Fruit fly (Drosophila melanogaster) whole organism, prepupa: ENCODE data around the gene Chd64.
A peak's percentile ranks its signal among the peaks of the same experiment; 100 is the strongest.

Experiments
- Blimp-1 ChIP-seq: fragments of 200-800 bp; sonication (Bioruptor generic); optimal IDR thresholded peaks from 3 replicates; lab custom pipeline; 2017; ENCODE audit warnings: missing biosample characterization, missing genetic modification characterization, mild to moderate bottlenecking, moderate library complexity, missing genetic modification reagents
- CG10669 ChIP-seq: fragments of 200-800 bp; sonication (Bioruptor generic); optimal IDR thresholded peaks from 3 replicates; lab custom pipeline; 2018; ENCODE audit warnings: missing biosample characterization, mild to moderate bottlenecking, missing genetic modification characterization, moderate library complexity
- CG11762 ChIP-seq: fragments of 200-800 bp; sonication (Bioruptor generic); optimal IDR thresholded peaks from 3 replicates; lab custom pipeline; 2016; ENCODE audit warnings: missing biosample characterization, missing genetic modification characterization; ENCODE audit not compliant: insufficient read depth
- CG15336 ChIP-seq: fragments of 200-800 bp; sonication (Bioruptor generic); IDR thresholded peaks from 2 replicates; pipeline ENCODE4 v1.3.6; 2022; ENCODE audit warnings: missing biosample characterization, missing genetic modification characterization
- CG1621 ChIP-seq: fragments of 200-800 bp; sonication (Bioruptor generic); optimal IDR thresholded peaks from 3 replicates; lab custom pipeline; 2018; ENCODE audit warnings: missing biosample characterization, mild to moderate bottlenecking, missing genetic modification characterization
- CG16779 ChIP-seq: fragments of 200-800 bp; sonication (Bioruptor generic); optimal IDR thresholded peaks from 3 replicates; lab custom pipeline; 2017; ENCODE audit warnings: missing biosample characterization, mild to moderate bottlenecking, missing genetic modification characterization
- CG3032 ChIP-seq: fragments of 200-800 bp; optimal IDR thresholded peaks from 2 replicates; lab custom pipeline; 2019; ENCODE audit warnings: missing biosample characterization, mild to moderate bottlenecking, missing genetic modification characterization, moderate library complexity
- CG31627 ChIP-seq: fragments of 200-800 bp; sonication (Bioruptor generic); optimal IDR thresholded peaks from 3 replicates; lab custom pipeline; 2016; ENCODE audit warnings: missing biosample characterization, missing genetic modification characterization
- CG32006 ChIP-seq: fragments of 200-800 bp; sonication (Bioruptor generic); optimal IDR thresholded peaks from 3 replicates; lab custom pipeline; 2017; ENCODE audit warnings: missing biosample characterization, mild to moderate bottlenecking, missing genetic modification characterization
- CG34406 ChIP-seq: fragments of 200-800 bp; sonication (Bioruptor generic); optimal IDR thresholded peaks from 3 replicates; lab custom pipeline; 2016; ENCODE audit warnings: missing biosample characterization, missing genetic modification characterization
- CG3919 ChIP-seq: fragments of 200-800 bp; sonication (Bioruptor generic); optimal IDR thresholded peaks from 3 replicates; lab custom pipeline; 2016; ENCODE audit warnings: missing biosample characterization, missing genetic modification characterization
- CG4318 ChIP-seq: fragments of 200-800 bp; sonication (Bioruptor generic); optimal IDR thresholded peaks from 3 replicates; lab custom pipeline; 2017; ENCODE audit warnings: missing biosample characterization, mild to moderate bottlenecking, missing genetic modification characterization
- CG6163 ChIP-seq: fragments of 200-800 bp; sonication (Bioruptor generic); IDR thresholded peaks from 3 replicates; pipeline ENCODE4 v1.3.6; 2022; ENCODE audit warnings: missing biosample characterization, missing genetic modification characterization
- CG6276 ChIP-seq: fragments of 200-800 bp; sonication (Bioruptor generic); optimal IDR thresholded peaks from 2 replicates; lab custom pipeline; 2017; ENCODE audit warnings: missing biosample characterization, mild to moderate bottlenecking, missing genetic modification characterization
- CG6792 ChIP-seq: fragments of 200-800 bp; sonication (Bioruptor generic); optimal IDR thresholded peaks from 3 replicates; lab custom pipeline; 2016; ENCODE audit warnings: missing biosample characterization, missing genetic modification characterization
- CG6854 ChIP-seq: fragments of 200-800 bp; sonication (Bioruptor generic); optimal IDR thresholded peaks from 2 replicates; lab custom pipeline; 2017; ENCODE audit warnings: missing biosample characterization, mild to moderate bottlenecking, missing genetic modification characterization
- CG7368 ChIP-seq: fragments of 200-800 bp; sonication (Bioruptor generic); optimal IDR thresholded peaks from 3 replicates; lab custom pipeline; 2016; ENCODE audit warnings: missing biosample characterization, missing genetic modification characterization
- CG8119 ChIP-seq: fragments of 200-800 bp; sonication (Bioruptor generic); IDR thresholded peaks from 3 replicates; pipeline ENCODE4 v1.3.6; 2022; ENCODE audit warnings: missing biosample characterization, missing genetic modification characterization
- CG8632 ChIP-seq: fragments of 200-800 bp; sonication (Bioruptor generic); optimal IDR thresholded peaks from 3 replicates; lab custom pipeline; 2016; ENCODE audit warnings: missing biosample characterization, missing genetic modification characterization
- CG9139 ChIP-seq: fragments of 200-800 bp; sonication (Bioruptor generic); optimal IDR thresholded peaks from 3 replicates; lab custom pipeline; 2017; ENCODE audit warnings: missing biosample characterization, mild to moderate bottlenecking, missing genetic modification characterization
- Eip75B ChIP-seq: fragments of 200-800 bp; sonication (Bioruptor generic); optimal IDR thresholded peaks from 3 replicates; lab custom pipeline; 2016; ENCODE audit warnings: missing biosample characterization, missing genetic modification characterization
- Eip78C ChIP-seq: fragments of 200-800 bp; sonication (Bioruptor generic); peaks from one replicate; lab custom pipeline; 2016; ENCODE audit warnings: missing biosample characterization, missing genetic modification characterization
- Ets96B ChIP-seq: fragments of 200-800 bp; optimal IDR thresholded peaks from 2 replicates; lab custom pipeline; 2019; ENCODE audit warnings: missing biosample characterization, mild to moderate bottlenecking, missing genetic modification characterization, moderate library complexity
- Hr38 ChIP-seq: sonication (Bioruptor generic); optimal IDR thresholded peaks from 2 replicates; lab custom pipeline; 2016; ENCODE audit warnings: missing biosample characterization, missing genetic modification characterization
- Hr39 ChIP-seq: fragments of 200-800 bp; sonication (Bioruptor generic); optimal IDR thresholded peaks from 2 replicates; lab custom pipeline; 2016; ENCODE audit warnings: missing biosample characterization, missing genetic modification characterization
- Hr4 ChIP-seq: fragments of 200-800 bp; sonication (Bioruptor generic); optimal IDR thresholded peaks from 3 replicates; lab custom pipeline; 2016; ENCODE audit warnings: missing biosample characterization, missing genetic modification characterization
- Lpt ChIP-seq: fragments of 200-800 bp; sonication (Bioruptor generic); optimal IDR thresholded peaks from 3 replicates; lab custom pipeline; 2016; ENCODE audit warnings: missing biosample characterization, missing genetic modification characterization
- Met ChIP-seq: fragments of 200-800 bp; sonication (Bioruptor generic); optimal IDR thresholded peaks from 3 replicates; lab custom pipeline; 2016; ENCODE audit warnings: missing biosample characterization, missing genetic modification characterization
- OdsH ChIP-seq: fragments of 200-800 bp; sonication (Bioruptor generic); optimal IDR thresholded peaks from 3 replicates; lab custom pipeline; 2016; ENCODE audit warnings: missing biosample characterization, missing genetic modification characterization
- Smox ChIP-seq: fragments of 200-800 bp; sonication (Bioruptor generic); optimal IDR thresholded peaks from 3 replicates; lab custom pipeline; 2016; ENCODE audit warnings: missing biosample characterization, missing genetic modification characterization
- Sox102F ChIP-seq: fragments of 200-800 bp; sonication (Bioruptor generic); optimal IDR thresholded peaks from 2 replicates; lab custom pipeline; 2016; ENCODE audit warnings: missing biosample characterization, mild to moderate bottlenecking, missing genetic modification characterization
- Sox14 ChIP-seq: fragments of 200-800 bp; sonication (Bioruptor generic); optimal IDR thresholded peaks from 3 replicates; lab custom pipeline; 2016; ENCODE audit warnings: missing biosample characterization, missing genetic modification characterization
- achi ChIP-seq: fragments of 200-800 bp; sonication (Bioruptor generic); optimal IDR thresholded peaks from 3 replicates; lab custom pipeline; 2016; ENCODE audit warnings: missing biosample characterization, missing genetic modification characterization
- dsx ChIP-seq: fragments of 200-800 bp; optimal IDR thresholded peaks from 3 replicates; lab custom pipeline; 2019; ENCODE audit warnings: missing biosample characterization, mild to moderate bottlenecking, missing genetic modification characterization, moderate library complexity; ENCODE audit not compliant: poor library complexity, severe bottlenecking
- eg ChIP-seq: fragments of 200-800 bp; sonication (Bioruptor generic); IDR thresholded peaks from 3 replicates; pipeline ENCODE4 v1.3.6; 2022; ENCODE audit warnings: missing biosample characterization, missing genetic modification characterization
- esn ChIP-seq: fragments of 200-800 bp; sonication (Bioruptor generic); optimal IDR thresholded peaks from 2 replicates; lab custom pipeline; 2016; ENCODE audit warnings: missing biosample characterization, mild to moderate bottlenecking, missing genetic modification characterization, moderate library complexity
- fkh ChIP-seq: fragments of 200-800 bp; sonication (Bioruptor generic); optimal IDR thresholded peaks from 3 replicates; lab custom pipeline; 2017; ENCODE audit warnings: missing biosample characterization, mild to moderate bottlenecking, missing genetic modification characterization, moderate library complexity
- lz ChIP-seq: fragments of 200-800 bp; sonication (Bioruptor generic); optimal IDR thresholded peaks from 3 replicates; lab custom pipeline; 2016; ENCODE audit warnings: missing biosample characterization, missing genetic modification characterization
- net ChIP-seq: fragments of 200-800 bp; sonication (Bioruptor generic); optimal IDR thresholded peaks from 3 replicates; lab custom pipeline; 2016; ENCODE audit warnings: missing biosample characterization, missing genetic modification characterization
- pdm3 ChIP-seq: fragments of 200-800 bp; sonication (Bioruptor generic); optimal IDR thresholded peaks from 3 replicates; lab custom pipeline; 2016; ENCODE audit warnings: missing biosample characterization, missing genetic modification characterization
- ss ChIP-seq, 2 experiments: fragments of 200-800 bp; sonication (Bioruptor generic); optimal IDR thresholded peaks; 2 replicates in 1 of 2; 3 replicates in 1 of 2; lab custom pipeline; 2017 to 2018; ENCODE audit warnings: mild to moderate bottlenecking in 2 of 2, missing biosample characterization in 2 of 2, missing genetic modification characterization in 2 of 2, moderate library complexity in 1 of 2
- svp ChIP-seq: fragments of 200-800 bp; sonication (Bioruptor generic); peaks from one replicate; lab custom pipeline; 2016; ENCODE audit warnings: missing biosample characterization, missing genetic modification characterization
- topi ChIP-seq: fragments of 200-800 bp; sonication (Bioruptor generic); optimal IDR thresholded peaks from 3 replicates; lab custom pipeline; 2016; ENCODE audit warnings: missing biosample characterization, missing genetic modification characterization
- vri ChIP-seq: fragments of 200-800 bp; sonication (Bioruptor generic); optimal IDR thresholded peaks from 3 replicates; lab custom pipeline; 2016; ENCODE audit warnings: missing biosample characterization, mild to moderate bottlenecking, missing genetic modification characterization

Gene Chd64

dm6 chr3L:4073755-4074154, 48.4 kb downstream of the Chd64 start, which contains the start of gene Faa:
Faa (minus strand) TSS chr3L:4073954.
- TF ChIP-seq svp (GFP tag; lab: Kevin White, UChicago): peak; percentile 42
- peak; percentile 22; the same call in 1 of the 3 replicates for TF ChIP-seq eg (GFP tag; lab: Robert Waterston, UW)
- no peak for TF ChIP-seq CG10669 (GFP tag; lab: Kevin White, UChicago)
- TF ChIP-seq CG15336: 0 out of 2 replicates have a peak, but pooled peaks have one; percentile 11
- TF ChIP-seq vri: no peak

- TF ChIP-seq CG4318 (GFP tag; lab: Kevin White, UChicago) (no peak), CG8119 (GFP tag; lab: Robert Waterston, UW) (no peak), CG32006 (no peak)
These were observed 49.5 kb downstream of the Chd64 start for dm6 chr3L:4072717-4073116.

- TF ChIP-seq topi (peak; percentile 10), Hr38 (GFP tag; lab: Kevin White, UChicago) (no peak), lz (GFP tag; lab: Kevin White, UChicago) (peak; percentile 24), Sox14 (GFP tag; lab: Kevin White, UChicago) (peak; percentile 29), pdm3 (peak; percentile 40), CG10669 (GFP tag; lab: Kevin White, UChicago) (no peak), CG34406 (GFP tag; lab: Kevin White, UChicago) (peak; percentile 13), Hr4 (GFP tag; lab: Kevin White, UChicago) (peak; percentile 56), achi (GFP tag; lab: Kevin White, UChicago) (peak; percentile 24), Eip75B (GFP tag; lab: Kevin White, UChicago) (peak; percentile 14), CG15336 (peak; percentile 69; the same call in 1 of the 2 replicates), CG16779 (tag; lab: Kevin White, UChicago) (peak; percentile 52), CG32006 (peak; percentile 13), Blimp-1 (GFP tag; lab: Kevin White, UChicago) (no peak), CG8632 (GFP tag; lab: Kevin White, UChicago) (no peak), CG1621 (tag; lab: Kevin White, UChicago) (peak; percentile 44), Smox (GFP tag; lab: Kevin White, UChicago) (peak; percentile 31), fkh (GFP tag; lab: Kevin White, UChicago) (peak; percentile 21), CG3032 (tag; lab: Kevin White, UChicago) (no peak), CG31627 (GFP tag; lab: Kevin White, UChicago) (no peak), CG8119 (GFP tag; lab: Robert Waterston, UW) (peak; percentile 67), net (GFP tag; lab: Kevin White, UChicago) (peak; percentile 38), CG6276 (peak; percentile 58), CG6163 (peak; percentile 55; the same call in 1 of the 3 replicates), Eip78C (GFP tag; lab: Kevin White, UChicago) (peak; percentile 75), CG6854 (peak; percentile 87), Met (GFP tag; lab: Kevin White, UChicago) (peak; percentile 45), OdsH (GFP tag; lab: Kevin White, UChicago) (peak; percentile 5), CG3919 (GFP tag; lab: Kevin White, UChicago) (peak; percentile 63), CG6792 (GFP tag; lab: Kevin White, UChicago) (peak; percentile 11), eg (GFP tag; lab: Robert Waterston, UW) (peak; percentile 65; the same call in 2 of the 3 replicates), Ets96B (no peak), Hr39 (GFP tag; lab: Kevin White, UChicago) (peak; percentile 3), svp (GFP tag; lab: Kevin White, UChicago) (peak; percentile 85), vri (peak; percentile 70), Sox102F (GFP tag; lab: Kevin White, UChicago) (peak; percentile 80), CG11762 (GFP tag; lab: Kevin White, UChicago) (no peak), esn (GFP tag; lab: Kevin White, UChicago) (peak; percentile 38), ss (GFP tag; optimal IDR thresholded peaks at IDR 0.05; lab: Kevin White, UChicago) (peak; percentile 35 to 43), dsx (GFP tag; lab: Kevin White, UChicago) (peak; percentile 32), Lpt (GFP tag; lab: Kevin White, UChicago) (peak; percentile 41), CG9139 (GFP tag; lab: Kevin White, UChicago) (peak; percentile 52), CG7368 (GFP tag; lab: Kevin White, UChicago) (no peak)
These were observed 50.6 kb downstream of the Chd64 start, which contains the start of gene wit for dm6 chr3L:4071561-4072049. wit (minus strand) TSS chr3L:4071717.
